Fruit fly (Drosophila melanogaster): Measurements from ENCODE around the gene rod.

DNA sequence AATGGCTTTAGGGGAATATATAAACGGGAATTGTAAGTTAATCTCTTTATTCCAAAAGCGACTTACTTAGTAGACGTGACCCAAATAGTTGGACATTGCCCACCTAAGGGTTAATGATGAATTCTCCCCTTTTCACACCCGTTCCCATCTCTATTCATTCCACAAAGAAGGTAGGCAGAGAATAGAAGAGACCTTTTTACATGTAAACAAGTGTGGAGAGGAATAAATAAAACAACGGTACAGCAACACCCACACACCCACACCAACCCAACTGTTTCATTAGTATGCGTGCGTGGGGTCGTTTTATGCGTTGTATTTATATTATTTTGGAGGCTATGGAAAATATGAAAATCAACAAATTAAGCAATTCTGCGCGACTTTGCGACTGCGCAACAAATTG, 27.3 kb downstream of the rod start:
- TF ChIP-seq CG14655 (GFP tag; optimal IDR thresholded peaks at IDR 0.05): no peak
- TF ChIP-seq Snoo (tag; optimal IDR thresholded peaks at IDR 0.05): no peak
- no peak for TF ChIP-seq D1 (tag; optimal IDR thresholded peaks at IDR 0.05)
- no peak for TF ChIP-seq Pif1A (GFP tag; optimal IDR thresholded peaks at IDR 0.05)
- TF ChIP-seq Ets98B (GFP tag; IDR thresholded peaks at IDR 0.05): no peak
- TF ChIP-seq Pif1B (GFP tag; optimal IDR thresholded peaks at IDR 0.05): no peak
- no peak for TF ChIP-seq EcR (GFP tag; optimal IDR thresholded peaks at IDR 0.05)
- no peak for TF ChIP-seq CG8301 (tag; optimal IDR thresholded peaks at IDR 0.05)
- no peak for TF ChIP-seq CG8159 (tag; optimal IDR thresholded peaks at IDR 0.05)

All from whole organism, pupa.